Fruit fly (Drosophila melanogaster) whole organism: ENCODE measurements around the gene Ilp6.

Experiments
- CG8478 ChIP-seq: fragments of >200 bp; optimal IDR thresholded peaks from 2 replicates; lab custom pipeline; 2018; ENCODE audit warnings: inconsistent platforms
- EcR ChIP-seq, 2 experiments: fragments of >200 bp; optimal IDR thresholded peaks; 2 replicates each; lab custom pipeline; 2017; ENCODE audit warnings: missing biosample characterization in 2 of 2, missing genetic modification characterization in 2 of 2, missing genetic modification reagents in 2 of 2
- pan ChIP-seq: fragments of >200 bp; optimal IDR thresholded peaks from 2 replicates; lab custom pipeline; 2017
- usp ChIP-seq: fragments of >200 bp; optimal IDR thresholded peaks from 2 replicates; lab custom pipeline; 2017; ENCODE audit warnings: missing biosample characterization, missing genetic modification characterization, mixed read lengths

dm6 chrX:2358195-2358594 is 23.7 kb upstream of the Ilp6 start:
- no peak for TF ChIP-seq usp (GFP tag; lab: Kevin White, UChicago)
- no peak for TF ChIP-seq pan (lab: Kevin White, UChicago)
- no peak for TF ChIP-seq CG8478 (lab: Kevin White, UChicago)
- TF ChIP-seq EcR (GFP tag; optimal IDR thresholded peaks at IDR 0.05; lab: Kevin White, UChicago) = no peak
